Worm (Caenorhabditis elegans) whole organism, young adult: ENCODE measurements around the gene dnj-26.

ENCODE experiments used
- D2030.7 ChIP-seq: fragments of 200-800 bp; sonication (Bioruptor generic); IDR thresholded peaks from 2 replicates; pipeline ENCODE4 v1.3.6; 2022; ENCODE audit warnings: missing genetic modification reagents, missing genetic modification characterization, missing compliant biosample characterization
- F37B4.10 ChIP-seq: fragments of 200-800 bp; sonication (Bioruptor generic); IDR thresholded peaks from 2 replicates; pipeline ENCODE4 v1.3.6; 2022; ENCODE audit warnings: missing genetic modification characterization, missing compliant biosample characterization
- F52B5.7 ChIP-seq: sonication (generic microtip); optimal IDR thresholded peaks from 2 replicates; lab custom pipeline; 2016; ENCODE audit warnings: mild to moderate bottlenecking, missing genetic modification characterization, missing compliant biosample characterization
- T07F8.4 ChIP-seq: sonication (generic microtip); optimal IDR thresholded peaks from 2 replicates; lab custom pipeline; 2016; ENCODE audit warnings: mild to moderate bottlenecking, missing genetic modification characterization, moderate library complexity, missing compliant biosample characterization
- ama-1 ChIP-seq, 3 experiments: fragments of 150-350 bp in 1 of 3; sonication (generic microtip) in 2 of 3; optimal IDR thresholded peaks; 2 replicates each; lab custom pipeline; 2014 to 2018; ENCODE audit warnings: missing biosample characterization in 2 of 3, missing genetic modification characterization in 2 of 3, missing genetic modification reagents in 2 of 3
- ccch-3 ChIP-seq: fragments of 200-800 bp; sonication (Bioruptor generic); optimal IDR thresholded peaks from 2 replicates; lab custom pipeline; 2018; ENCODE audit warnings: mild to moderate bottlenecking, missing genetic modification characterization, missing compliant biosample characterization
- ceh-27 ChIP-seq: fragments of 200-800 bp; sonication (Bioruptor generic); optimal IDR thresholded peaks from 2 replicates; lab custom pipeline; 2018; ENCODE audit warnings: mild to moderate bottlenecking, missing genetic modification characterization, moderate library complexity, missing compliant biosample characterization
- ceh-40 ChIP-seq: fragments of 200-800 bp; sonication (Bioruptor generic); IDR thresholded peaks from 2 replicates; pipeline ENCODE4 v1.3.6; 2022; ENCODE audit warnings: missing genetic modification characterization, missing compliant biosample characterization
- hrde-1 ChIP-seq: sonication (generic microtip); optimal IDR thresholded peaks from 2 replicates; lab custom pipeline; 2016; ENCODE audit warnings: missing genetic modification characterization, mild to moderate bottlenecking, missing compliant biosample characterization, moderate library complexity, missing genotype, missing genetic modification reagents, borderline replicate concordance
- hsf-1 ChIP-seq: fragments of 200-800 bp; sonication (Bioruptor generic); IDR thresholded peaks from 2 replicates; pipeline ENCODE4 v1.3.6; 2022; ENCODE audit warnings: missing genetic modification reagents, missing genetic modification characterization, missing compliant biosample characterization
- nfya-1 ChIP-seq: sonication (generic microtip); optimal IDR thresholded peaks from 2 replicates; lab custom pipeline; 2017; ENCODE audit warnings: antibody characterized with exemption, missing compliant biosample characterization, missing genetic modification characterization, borderline replicate concordance; ENCODE audit not compliant: insufficient read depth
- rpc-1 ChIP-seq, 2 experiments: fragments of 150-350 bp in 1 of 2; sonication (generic microtip) in 1 of 2; optimal IDR thresholded peaks; 2 replicates each; lab custom pipeline; 2014 to 2018; ENCODE audit warnings: missing biosample characterization in 1 of 2, missing genetic modification characterization in 1 of 2, missing genetic modification reagents in 1 of 2, missing genotype in 1 of 2
- zim-3 ChIP-seq: sonication (generic microtip); optimal IDR thresholded peaks from 2 replicates; lab custom pipeline; 2017; ENCODE audit warnings: mild to moderate bottlenecking, missing genetic modification characterization, moderate library complexity, missing compliant biosample characterization

ce11 chrIV:12279340-12279739 lies 26.9 kb upstream of the dnj-26 start, which contains the start of gene ltah-1.1:
- TF ChIP-seq ceh-27 (no peak), D2030.7 (GFP tag; lab: Robert Waterston, UW) (no peak), ama-1 (optimal IDR thresholded peaks at IDR 0.05; lab: Kevin White, UChicago) (no peak), ama-1 (GFP tag; optimal IDR thresholded peaks at IDR 0.05; lab: Kevin White, UChicago) (no peak), ccch-3 (GFP tag; lab: Kevin White, UChicago) (no peak), nfya-1 (tag; lab: Kevin White, UChicago) (no peak), hrde-1 (no peak), ceh-40 (GFP tag; lab: Robert Waterston, UW) (no peak), F37B4.10 (GFP tag; lab: Robert Waterston, UW) (no peak), rpc-1 (optimal IDR thresholded peaks at IDR 0.05; lab: Kevin White, UChicago) (no peak), rpc-1 (tag; optimal IDR thresholded peaks at IDR 0.05; lab: Kevin White, UChicago) (no peak), F52B5.7 (tag; lab: Kevin White, UChicago) (no peak), hsf-1 (GFP tag; lab: Robert Waterston, UW) (no peak), zim-3 (tag; lab: Kevin White, UChicago) (no peak), T07F8.4 (tag; lab: Kevin White, UChicago) (no peak)
